Worm (Caenorhabditis elegans) whole organism, late embryonic: ENCODE measurements around the gene rpoa-1.

Experiments used
- Y22D7AL.16 ChIP-seq: sonication (generic microtip); optimal IDR thresholded peaks from 2 replicates; lab custom pipeline; 2016; ENCODE audit warnings: missing genetic modification characterization, missing compliant biosample characterization
- ama-1 ChIP-seq: fragments of 150-350 bp; optimal IDR thresholded peaks from 2 replicates; lab custom pipeline; 2014
- ceh-18 ChIP-seq: sonication (generic microtip); optimal IDR thresholded peaks from 2 replicates; lab custom pipeline; 2016; ENCODE audit warnings: missing genetic modification characterization, missing compliant biosample characterization
- fkh-10 ChIP-seq: fragments of 150-350 bp; optimal IDR thresholded peaks from 2 replicates; lab custom pipeline; 2014; ENCODE audit warnings: missing biosample characterization, missing genetic modification reagents, missing genetic modification characterization
- pag-3 ChIP-seq: sonication (generic microtip); optimal IDR thresholded peaks from 2 replicates; lab custom pipeline; 2016; ENCODE audit warnings: missing compliant biosample characterization, missing genetic modification characterization, borderline replicate concordance
- tbx-7 ChIP-seq: sonication (generic microtip); optimal IDR thresholded peaks from 2 replicates; lab custom pipeline; 2016; ENCODE audit warnings: missing genotype, missing genetic modification characterization, missing compliant biosample characterization
- unc-55 ChIP-seq: sonication (generic microtip); optimal IDR thresholded peaks from 2 replicates; lab custom pipeline; 2017; ENCODE audit warnings: missing biosample characterization, missing genetic modification reagents, missing genetic modification characterization

DNA sequence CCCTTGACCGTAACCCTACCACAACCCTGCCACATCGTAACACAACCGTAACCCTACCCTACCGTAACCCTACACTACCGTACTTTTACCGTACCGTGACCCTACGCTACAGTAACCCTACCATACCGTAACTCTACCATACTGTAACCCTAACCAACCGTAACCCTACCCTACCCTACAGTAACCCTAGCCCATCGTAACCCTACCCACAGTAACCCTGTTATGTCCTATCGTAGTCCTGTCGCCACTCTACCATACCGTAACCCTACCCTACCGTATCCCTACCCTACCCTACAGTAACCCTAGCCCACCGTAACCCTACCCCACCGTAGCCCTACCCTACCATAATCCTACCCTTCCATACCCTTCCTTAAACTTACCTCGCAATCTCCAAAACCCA, 26.1 kb upstream of the rpoa-1 start:
- TF ChIP-seq ama-1 (lab: Kevin White, UChicago) (no peak), unc-55 (no peak), ceh-18 (tag; lab: Kevin White, UChicago) (no peak), pag-3 (tag; lab: Kevin White, UChicago) (no peak), Y22D7AL.16 (tag; lab: Kevin White, UChicago) (no peak), tbx-7 (tag; lab: Kevin White, UChicago) (no peak), fkh-10 (no peak)
